Worm (Caenorhabditis elegans): ENCODE measurements around the gene col-171.

The col-171 gene

DNA sequence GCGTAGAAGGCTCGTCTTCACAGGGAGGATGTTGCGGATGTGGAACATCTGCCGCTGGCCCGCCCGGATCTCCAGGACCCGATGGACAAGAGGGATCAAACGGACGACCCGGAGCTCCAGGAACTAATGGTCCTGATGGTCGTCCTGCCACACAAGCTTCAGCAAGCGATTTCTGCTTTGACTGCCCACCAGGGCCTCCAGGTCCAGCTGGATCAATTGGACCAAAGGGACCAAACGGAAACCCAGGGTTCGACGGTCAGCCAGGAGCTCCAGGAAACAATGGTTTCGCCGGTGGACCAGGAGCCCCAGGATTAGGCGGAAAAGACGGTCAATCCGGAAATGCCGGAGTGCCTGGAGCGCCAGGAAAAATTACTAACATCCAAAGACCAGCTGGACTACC, 504 bp downstream of the col-171 start:
- TF ChIP-seq lin-14 (GFP tag; optimal IDR thresholded peaks at IDR 0.05) (no peak), aha-1 (tag; optimal IDR thresholded peaks at IDR 0.05) (no peak), skn-1 (tag; optimal IDR thresholded peaks at IDR 0.05) (no peak), efl-1 (optimal IDR thresholded peaks at IDR 0.05) (no peak), efl-1 (GFP tag; optimal IDR thresholded peaks at IDR 0.05 in 1 of 2) (no peak), xbp-1 (tag; optimal IDR thresholded peaks at IDR 0.05) (no peak), nhr-11 (tag; optimal IDR thresholded peaks at IDR 0.05) (no peak), rnt-1 (tag; optimal IDR thresholded peaks at IDR 0.05) (no peak), egl-13 (tag; optimal IDR thresholded peaks at IDR 0.05) (no peak), blmp-1 (tag; optimal IDR thresholded peaks at IDR 0.05) (no peak), ceh-82 (tag; optimal IDR thresholded peaks at IDR 0.05) (no peak), C04F5.9 (tag; optimal IDR thresholded peaks at IDR 0.05) (no peak), fkh-10 (GFP tag; optimal IDR thresholded peaks at IDR 0.05) (no peak), egl-27 (tag; optimal IDR thresholded peaks at IDR 0.05) (no peak), lin-13 (GFP tag; optimal IDR thresholded peaks at IDR 0.05) (no peak), unc-30 (tag; optimal IDR thresholded peaks at IDR 0.05) (no peak), nhr-12 (tag; optimal IDR thresholded peaks at IDR 0.05) (no peak), tbx-2 (tag; optimal IDR thresholded peaks at IDR 0.05) (no peak), elt-2 (tag; optimal IDR thresholded peaks at IDR 0.05) (no peak)

DNA sequence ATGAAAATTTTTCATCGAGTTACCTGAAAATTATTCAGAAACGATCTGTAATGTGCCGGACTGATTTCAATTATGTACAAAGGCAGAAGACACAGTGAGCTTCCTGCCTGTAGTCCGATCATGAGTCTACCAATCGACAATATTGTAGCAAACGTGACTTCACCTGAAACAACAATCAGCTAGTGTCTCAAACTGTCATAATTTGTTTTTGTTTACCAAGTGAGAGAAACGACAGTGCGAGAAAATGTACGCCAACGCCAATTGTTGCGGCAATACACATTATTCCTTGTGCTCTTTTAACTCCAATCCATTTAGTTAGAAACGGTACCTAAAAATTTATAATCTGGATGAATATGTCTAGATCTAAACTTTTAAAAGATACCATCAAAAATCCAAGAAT, 3.2 kb downstream of the col-171 start:
- TF ChIP-seq egl-13 (tag; optimal IDR thresholded peaks at IDR 0.05): no peak
- no peak for TF ChIP-seq unc-62 (GFP tag; optimal IDR thresholded peaks at IDR 0.05)
- TF ChIP-seq mef-2 (tag; optimal IDR thresholded peaks at IDR 0.05): no peak
- TF ChIP-seq nhr-20 (tag; optimal IDR thresholded peaks at IDR 0.05): no peak
- TF ChIP-seq pqm-1 (tag; optimal IDR thresholded peaks at IDR 0.05): no peak
- no peak for TF ChIP-seq pag-3 (tag; optimal IDR thresholded peaks at IDR 0.05; ENCODE audit: borderline replicate concordance, insufficient read depth)
- no peak for TF ChIP-seq hlh-4 (tag; optimal IDR thresholded peaks at IDR 0.05)
- no peak for TF ChIP-seq zag-1 (tag; optimal IDR thresholded peaks at IDR 0.05)
- TF ChIP-seq snu-23 (GFP tag; optimal IDR thresholded peaks at IDR 0.05): no peak

DNA sequence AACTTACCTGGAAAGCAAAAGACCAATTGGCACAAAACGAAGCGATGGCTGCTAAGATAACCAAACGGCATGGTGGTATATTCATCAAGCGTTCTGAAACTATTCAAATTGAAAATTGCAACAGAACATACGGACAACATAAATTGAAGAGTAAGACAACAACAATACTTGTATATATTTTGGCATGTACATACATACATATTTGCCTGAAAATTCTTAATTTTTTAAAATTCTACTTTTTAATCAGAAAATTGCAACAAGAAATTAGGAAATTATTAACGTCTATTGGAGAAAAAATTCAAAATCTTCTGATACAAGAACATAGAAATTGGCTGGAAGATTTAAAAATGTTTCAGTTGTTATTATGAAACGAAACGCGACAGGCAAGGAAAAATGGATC, 3.9 kb downstream of the col-171 start, which contains the start of gene C03B1.13:
TSS of gene C03B1.13 (minus strand) at position 101 of the 400 bp plus-strand sequence.
- TF ChIP-seq jun-1 (tag; optimal IDR thresholded peaks at IDR 0.05) (no peak), C16A3.4 (tag; optimal IDR thresholded peaks at IDR 0.05) (no peak), nhr-71 (tag; optimal IDR thresholded peaks at IDR 0.05) (no peak), mab-9 (GFP tag; IDR thresholded peaks at IDR 0.05) (no peak), nhr-84 (tag; optimal IDR thresholded peaks at IDR 0.05) (no peak), lin-39 (tag; optimal IDR thresholded peaks at IDR 0.05) (no peak)

DNA sequence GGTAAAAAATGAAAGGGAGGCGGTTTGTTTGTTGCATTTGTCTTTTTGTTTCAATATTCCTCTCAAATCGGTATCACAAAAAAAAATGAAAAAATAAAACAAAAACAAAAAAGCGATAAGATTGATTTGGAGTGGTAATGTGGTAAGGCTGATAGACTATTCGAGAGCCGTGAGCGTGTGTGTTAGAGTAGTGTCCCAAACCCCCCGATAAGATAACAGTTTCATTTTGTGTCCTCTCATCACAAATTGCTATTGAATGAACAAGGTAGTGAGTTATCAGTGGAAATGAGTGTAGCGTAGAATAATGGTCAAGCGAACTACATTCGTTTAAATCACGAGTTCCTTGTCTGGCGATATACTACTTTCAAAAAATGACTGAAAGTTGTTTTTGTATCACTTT, 4.3 kb downstream of the col-171 start:
- no peak for TF ChIP-seq unc-130 (tag; optimal IDR thresholded peaks at IDR 0.05)
- no peak for TF ChIP-seq nhr-12 (tag; optimal IDR thresholded peaks at IDR 0.05)
- TF ChIP-seq egl-27 (tag; optimal IDR thresholded peaks at IDR 0.05): no peak
- TF ChIP-seq swsn-7 (tag; optimal IDR thresholded peaks at IDR 0.05): no peak
- no peak for TF ChIP-seq lir-3 (tag; optimal IDR thresholded peaks at IDR 0.05; ENCODE audit: poor library complexity)
- peak; percentile 38 for TF ChIP-seq nhr-90 (tag; optimal IDR thresholded peaks at IDR 0.05; ENCODE audit: poor library complexity)
- no peak for TF ChIP-seq hpl-2 (GFP tag; optimal IDR thresholded peaks at IDR 0.05)
- TF ChIP-seq ceh-8 (GFP tag; optimal IDR thresholded peaks at IDR 0.05): no peak
- peak; percentile 15 for TF ChIP-seq tlp-1 (tag; optimal IDR thresholded peaks at IDR 0.05)
- TF ChIP-seq jun-1 (tag; optimal IDR thresholded peaks at IDR 0.05): no peak
- TF ChIP-seq lin-35 (GFP tag; optimal IDR thresholded peaks at IDR 0.05): peak in 1 of 2 experiments; percentile 45
- TF ChIP-seq ztf-4 (tag; optimal IDR thresholded peaks at IDR 0.05): no peak
- TF ChIP-seq pqm-1 (tag; optimal IDR thresholded peaks at IDR 0.05): peak; percentile 20
- TF ChIP-seq efl-1 (optimal IDR thresholded peaks at IDR 0.05): no peak
- TF ChIP-seq efl-1 (GFP tag; optimal IDR thresholded peaks at IDR 0.05 in 1 of 2): peak in 1 of 2 experiments; percentile 38
- TF ChIP-seq unc-86 (tag; optimal IDR thresholded peaks at IDR 0.05): no peak
- no peak for TF ChIP-seq isw-1 (GFP tag; IDR thresholded peaks at IDR 0.05)
- TF ChIP-seq nhr-71 (tag; optimal IDR thresholded peaks at IDR 0.05): peak; percentile 15
- no peak for TF ChIP-seq dpl-1 (GFP tag; optimal IDR thresholded peaks at IDR 0.05)
- TF ChIP-seq alr-1 (tag; optimal IDR thresholded peaks at IDR 0.05; ENCODE audit: borderline replicate concordance): no peak
- TF ChIP-seq snpc-4 (tag; optimal IDR thresholded peaks at IDR 0.05): no peak
- peak; percentile 41 for TF ChIP-seq nhr-20 (tag; optimal IDR thresholded peaks at IDR 0.05)
- peak; percentile 95 for TF ChIP-seq elt-2 (tag; optimal IDR thresholded peaks at IDR 0.05)
- TF ChIP-seq irx-1 (tag; optimal IDR thresholded peaks at IDR 0.05): no peak
